Worm (Caenorhabditis elegans) whole organism, midembryonic: ENCODE measurements around the gene sru-17.

ENCODE experiments used
- T22C8.4 ChIP-seq: fragments of 200-800 bp; sonication (Bioruptor generic); IDR thresholded peaks from 2 replicates; pipeline ENCODE4 v1.3.6; 2022; ENCODE audit warnings: missing genetic modification characterization, missing compliant biosample characterization
- flt-1 ChIP-seq: fragments of 200-800 bp; sonication (Bioruptor generic); IDR thresholded peaks from 2 replicates; pipeline ENCODE4 v1.3.6; 2022; ENCODE audit warnings: missing genetic modification characterization, missing compliant biosample characterization
- klf-2 ChIP-seq: fragments of 200-800 bp; sonication (Bioruptor generic); conservative IDR thresholded peaks from 2 replicates; pipeline ENCODE4 v1.3.6; 2022; ENCODE audit warnings: missing genetic modification reagents, missing genetic modification characterization, missing compliant biosample characterization
- med-1 ChIP-seq: sonication (generic microtip); optimal IDR thresholded peaks from 2 replicates; lab custom pipeline; 2017; ENCODE audit warnings: missing genetic modification characterization, mild to moderate bottlenecking, missing compliant biosample characterization, antibody characterized with exemption, missing genetic modification reagents; ENCODE audit not compliant: insufficient read depth
- tab-1 ChIP-seq: fragments of 200-800 bp; sonication (Bioruptor generic); IDR thresholded peaks from 2 replicates; pipeline ENCODE4 v1.3.6; 2022; ENCODE audit warnings: missing genetic modification characterization, missing compliant biosample characterization
- ztf-23 ChIP-seq: fragments of 200-800 bp; sonication (Bioruptor generic); IDR thresholded peaks from 2 replicates; pipeline ENCODE4 v1.3.6; 2022; ENCODE audit warnings: missing genetic modification reagents, missing genetic modification characterization, missing compliant biosample characterization
- ztf-29 ChIP-seq: fragments of 200-800 bp; sonication (Bioruptor generic); IDR thresholded peaks from 2 replicates; pipeline ENCODE4 v1.3.6; 2022; ENCODE audit warnings: missing genetic modification reagents, missing genetic modification characterization, missing compliant biosample characterization

DNA sequence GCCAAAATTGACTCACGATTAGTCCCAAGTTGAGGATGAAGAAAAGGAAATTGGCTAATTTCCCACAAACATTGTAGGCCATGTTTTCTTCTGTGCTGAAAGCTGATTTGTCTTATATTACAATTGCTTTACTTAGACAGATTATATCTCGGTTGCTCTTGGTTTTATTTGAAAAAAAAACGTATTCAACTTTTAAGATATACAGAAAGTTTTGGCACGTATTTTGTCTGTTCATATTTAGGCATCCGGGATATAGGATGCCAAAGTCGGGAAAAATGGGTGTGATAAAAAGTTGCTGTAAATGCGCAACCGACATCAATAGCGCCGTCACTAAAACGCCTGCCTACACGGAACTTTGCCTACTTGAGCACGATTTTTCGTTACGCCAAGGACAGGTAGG lies 14.7 kb downstream of the sru-17 start, which contains the start of gene tsp-4:
- no peak for TF ChIP-seq flt-1 (GFP tag; lab: Robert Waterston, UW)
- no peak for TF ChIP-seq ztf-23 (GFP tag; lab: Robert Waterston, UW)
- TF ChIP-seq T22C8.4, result no peak
- no peak for TF ChIP-seq ztf-29
- no peak for TF ChIP-seq med-1
- TF ChIP-seq tab-1, result no peak
- TF ChIP-seq klf-2 (GFP tag; lab: Robert Waterston, UW), result no peak
